Fruit fly (Drosophila melanogaster) Kc167 (cell line): ENCODE measurements around the gene Ack.

ENCODE experiments used
- Myc ChIP-seq: fragments of >200 bp; optimal IDR thresholded peaks from 2 replicates; lab custom pipeline; 2017; ENCODE audit warnings: missing external identifiers
- Sin3A ChIP-seq: fragments of >200 bp; optimal IDR thresholded peaks from 2 replicates; lab custom pipeline; 2018; ENCODE audit warnings: missing external identifiers
- insv ChIP-seq: fragments of >200 bp; optimal IDR thresholded peaks from 3 replicates; lab custom pipeline; 2018; ENCODE audit warnings: missing external identifiers
- psq ChIP-seq: fragments of >200 bp; optimal IDR thresholded peaks from 2 replicates; lab custom pipeline; 2017; ENCODE audit warnings: missing external identifiers
- ttk ChIP-seq: sonication (Bioruptor generic); optimal IDR thresholded peaks from 2 replicates; lab custom pipeline; 2017; ENCODE audit warnings: missing external identifiers

dm6 chr3L:4059293-4059820, 48.6 kb upstream of the Ack start, which contains the start of gene Ugt305A1:
- TF ChIP-seq ttk (lab: Kevin White, UChicago) = no peak
- no peak for TF ChIP-seq insv
- no peak for TF ChIP-seq Sin3A (lab: Kevin White, UChicago)
- TF ChIP-seq psq = no peak
- TF ChIP-seq Myc (lab: Kevin White, UChicago) = no peak
